Fruit fly (Drosophila melanogaster): ENCODE results near the gene La.

La gene

dm6 chr2L:20349671-20350539 is at the start of gene La, which contains the start of gene RtGEF:
Gene La, minus strand, starts transcription at chr2L:20350012.
Gene RtGEF, plus strand, starts transcription at chr2L:20350434.
- TF ChIP-seq Lpt (GFP tag; optimal IDR thresholded peaks at IDR 0.05) (no peak), CG34406 (GFP tag; optimal IDR thresholded peaks at IDR 0.05) (peak; percentile 7), CG9139 (GFP tag; optimal IDR thresholded peaks at IDR 0.05) (no peak), eg (GFP tag; IDR thresholded peaks at IDR 0.05) (peak; percentile 29; the same call in 1 of the 3 replicates), CG1621 (tag; optimal IDR thresholded peaks at IDR 0.05) (peak; percentile 99), spab (GFP tag; optimal IDR thresholded peaks at IDR 0.05) (no peak), Sox102F (GFP tag; optimal IDR thresholded peaks at IDR 0.05) (no peak), achi (GFP tag; optimal IDR thresholded peaks at IDR 0.05) (peak; percentile 53), CG3919 (GFP tag; optimal IDR thresholded peaks at IDR 0.05) (peak; percentile 45), CG10631 (GFP tag; optimal IDR thresholded peaks at IDR 0.05) (peak; percentile 57), pdm3 (GFP tag; optimal IDR thresholded peaks at IDR 0.05) (peak; percentile 62), CG8632 (GFP tag; optimal IDR thresholded peaks at IDR 0.05) (no peak), CG7368 (GFP tag; optimal IDR thresholded peaks at IDR 0.05) (peak; percentile 11), topi (GFP tag; optimal IDR thresholded peaks at IDR 0.05) (peak; percentile 49), CG11762 (GFP tag; optimal IDR thresholded peaks at IDR 0.05; ENCODE audit: insufficient read depth) (peak; percentile 15), CG11902 (GFP tag; optimal IDR thresholded peaks at IDR 0.05) (peak; percentile 47), CG15336 (GFP tag; IDR thresholded peaks at IDR 0.05) (no peak), CG3032 (tag; optimal IDR thresholded peaks at IDR 0.05) (peak; percentile 28), CG31627 (GFP tag; optimal IDR thresholded peaks at IDR 0.05) (peak; percentile 68), CG8319 (GFP tag; optimal IDR thresholded peaks at IDR 0.05) (peak; percentile 26), cyc (GFP tag; optimal IDR thresholded peaks at IDR 0.05) (peak; percentile 51), svp (GFP tag) (no peak), Eip78C (GFP tag) (peak; percentile 72), Eip93F (GFP tag; optimal IDR thresholded peaks at IDR 0.05) (no peak), acj6 (GFP tag; optimal IDR thresholded peaks at IDR 0.05) (peak; percentile 38), CG8119 (GFP tag; IDR thresholded peaks at IDR 0.05) (no peak), Sox15 (GFP tag; optimal IDR thresholded peaks at IDR 0.05) (peak; percentile 28), CG6163 (GFP tag; IDR thresholded peaks at IDR 0.05) (0 out of 3 replicates have a peak, but pooled peaks have one; percentile 30), Eip75B (GFP tag; optimal IDR thresholded peaks at IDR 0.05) (peak; percentile 55), salr (GFP tag; optimal IDR thresholded peaks at IDR 0.05) (peak in 1 of 2 experiments; percentile 43), Hr4 (GFP tag; optimal IDR thresholded peaks at IDR 0.05) (peak; percentile 37), CG10669 (GFP tag; optimal IDR thresholded peaks at IDR 0.05) (peak; percentile 22), Hr39 (GFP tag; optimal IDR thresholded peaks at IDR 0.05) (peak; percentile 65), dac (GFP tag; optimal IDR thresholded peaks at IDR 0.05) (no peak), Ets21C (GFP tag; optimal IDR thresholded peaks at IDR 0.05) (peak; percentile 45), OdsH (GFP tag; optimal IDR thresholded peaks at IDR 0.05) (peak; percentile 60), esn (GFP tag; optimal IDR thresholded peaks at IDR 0.05) (peak; percentile 66), CG6792 (GFP tag; optimal IDR thresholded peaks at IDR 0.05) (peak; percentile 0), CG32006 (GFP tag; optimal IDR thresholded peaks at IDR 0.05) (peak; percentile 54), Sox14 (GFP tag; optimal IDR thresholded peaks at IDR 0.05) (peak; percentile 58), lz (GFP tag; optimal IDR thresholded peaks at IDR 0.05) (peak; percentile 51), CG6808 (GFP tag; optimal IDR thresholded peaks at IDR 0.05) (peak; percentile 19), Met (GFP tag; optimal IDR thresholded peaks at IDR 0.05) (peak; percentile 47), CG16779 (tag; optimal IDR thresholded peaks at IDR 0.05) (no peak)

Measured in whole organism, prepupa.